Worm (Caenorhabditis elegans): Measurements from ENCODE around the gene C09G1.4.

ce11 chrX:16002794-16003193 lies 3.6 kb downstream of the C09G1.4 start:
- no peak for TF ChIP-seq ama-1 (optimal IDR thresholded peaks at IDR 0.05)
- TF ChIP-seq egl-27 (tag; optimal IDR thresholded peaks at IDR 0.05), result no peak
- TF ChIP-seq ZK546.5 (tag; optimal IDR thresholded peaks at IDR 0.05), result no peak
- TF ChIP-seq mdl-1 (tag; optimal IDR thresholded peaks at IDR 0.05), result no peak
